Worm (Caenorhabditis elegans) whole organism, early embryonic: ENCODE measurements around the gene F49F1.18.

Experiments used
- B0310.2 ChIP-seq: sonication (generic microtip); optimal IDR thresholded peaks from 2 replicates; lab custom pipeline; 2016; ENCODE audit warnings: mild to moderate bottlenecking, missing genetic modification characterization, missing compliant biosample characterization
- F13C5.2 ChIP-seq: sonication (generic microtip); optimal IDR thresholded peaks from 2 replicates; lab custom pipeline; 2017; ENCODE audit warnings: mild to moderate bottlenecking, missing genetic modification characterization, inconsistent platforms, missing compliant biosample characterization
- aly-1 ChIP-seq: sonication (generic microtip); optimal IDR thresholded peaks from 2 replicates; lab custom pipeline; 2016; ENCODE audit warnings: missing genetic modification characterization, missing compliant biosample characterization
- ama-1 ChIP-seq: fragments of 150-350 bp; optimal IDR thresholded peaks from 2 replicates; lab custom pipeline; 2014
- ceh-13 ChIP-seq: fragments of 200-800 bp; sonication (Bioruptor generic); optimal IDR thresholded peaks from 2 replicates; lab custom pipeline; 2018; ENCODE audit warnings: mild to moderate bottlenecking, missing genetic modification characterization, missing compliant biosample characterization
- ceh-36 ChIP-seq: sonication (generic microtip); optimal IDR thresholded peaks from 2 replicates; lab custom pipeline; 2016; ENCODE audit warnings: missing genetic modification characterization, inconsistent platforms, missing compliant biosample characterization
- ets-7 ChIP-seq: sonication (generic microtip); optimal IDR thresholded peaks from 2 replicates; lab custom pipeline; 2016; ENCODE audit warnings: missing genotype, missing genetic modification characterization, missing compliant biosample characterization
- flt-1 ChIP-seq: fragments of 200-800 bp; sonication (Bioruptor generic); IDR thresholded peaks from 2 replicates; pipeline ENCODE4 v1.3.6; 2022; ENCODE audit warnings: missing genetic modification characterization, missing compliant biosample characterization
- hmbx-1 ChIP-seq: sonication (generic microtip); optimal IDR thresholded peaks from 2 replicates; lab custom pipeline; 2016; ENCODE audit warnings: mild to moderate bottlenecking, missing genetic modification characterization, missing compliant biosample characterization
- hmg-4 ChIP-seq: fragments of 200-800 bp; sonication (Bioruptor generic); optimal IDR thresholded peaks from 2 replicates; lab custom pipeline; 2018; ENCODE audit warnings: mild to moderate bottlenecking, missing genetic modification characterization, missing compliant biosample characterization
- hnd-1 ChIP-seq: sonication (generic microtip); optimal IDR thresholded peaks from 2 replicates; lab custom pipeline; 2016; ENCODE audit warnings: missing genetic modification characterization, missing compliant biosample characterization
- pes-1 ChIP-seq: fragments of 200-800 bp; sonication (Bioruptor generic); IDR thresholded peaks from 2 replicates; pipeline ENCODE4 v1.3.6; 2022; ENCODE audit warnings: missing genetic modification reagents, missing genetic modification characterization, missing compliant biosample characterization
- scrt-1 ChIP-seq: fragments of 200-800 bp; sonication (Bioruptor generic); IDR thresholded peaks from 2 replicates; pipeline ENCODE4 v1.3.6; 2022; ENCODE audit warnings: missing genetic modification characterization, missing compliant biosample characterization
- sea-1 ChIP-seq: fragments of 200-800 bp; sonication (Bioruptor generic); conservative IDR thresholded peaks from 2 replicates; pipeline ENCODE4 v1.3.6; 2022; ENCODE audit warnings: missing genetic modification characterization, missing compliant biosample characterization
- tbx-11 ChIP-seq: fragments of 200-800 bp; sonication (Bioruptor generic); IDR thresholded peaks from 2 replicates; pipeline ENCODE4 v1.3.6; 2022; ENCODE audit warnings: missing genetic modification characterization, missing compliant biosample characterization
- tbx-37 ChIP-seq: fragments of 200-800 bp; sonication (Bioruptor generic); conservative IDR thresholded peaks from 2 replicates; pipeline ENCODE4 v1.3.6; 2022; ENCODE audit warnings: missing genetic modification reagents, missing genetic modification characterization, missing compliant biosample characterization
- tra-4 ChIP-seq: sonication (generic microtip); optimal IDR thresholded peaks from 2 replicates; lab custom pipeline; 2017; ENCODE audit warnings: missing genetic modification characterization, missing compliant biosample characterization

F49F1.18 gene

DNA sequence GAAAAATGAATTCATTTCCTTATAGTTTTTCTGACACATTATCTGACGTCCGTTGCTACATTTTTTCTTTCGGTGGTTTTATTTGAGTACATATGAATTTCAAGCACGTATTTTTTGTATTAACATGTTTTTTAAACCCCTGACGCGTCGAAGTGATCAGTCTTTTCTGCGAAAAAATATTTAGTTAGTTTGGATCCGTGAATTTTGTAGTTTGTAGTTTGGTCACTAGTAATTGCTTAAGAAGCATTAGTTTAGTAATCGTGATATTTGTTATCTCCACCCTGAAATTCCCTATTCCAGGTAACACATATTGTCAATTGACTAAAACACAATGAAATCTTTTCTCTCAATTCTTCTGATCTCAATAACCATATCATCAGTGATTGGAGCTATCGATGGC is 31.4 kb downstream of the F49F1.18 start, which contains the start of gene C35B1.7:
C35B1.7 (plus strand) TSS at position 301 of the 400 bp plus-strand sequence.
- TF ChIP-seq scrt-1 (GFP tag; lab: Robert Waterston, UW) (no peak), hmbx-1 (no peak), ceh-36 (tag; lab: Kevin White, UChicago) (no peak), aly-1 (tag; lab: Kevin White, UChicago) (no peak), tra-4 (tag; lab: Kevin White, UChicago) (no peak), B0310.2 (tag; lab: Kevin White, UChicago) (no peak), F13C5.2 (no peak), hmg-4 (GFP tag; lab: Kevin White, UChicago) (no peak), ceh-13 (GFP tag; lab: Kevin White, UChicago) (no peak), tbx-11 (GFP tag; lab: Robert Waterston, UW) (no peak), flt-1 (GFP tag; lab: Robert Waterston, UW) (no peak), sea-1 (GFP tag; lab: Robert Waterston, UW) (no peak), ama-1 (lab: Kevin White, UChicago) (no peak), pes-1 (GFP tag; lab: Robert Waterston, UW) (no peak), tbx-37 (no peak)

DNA sequence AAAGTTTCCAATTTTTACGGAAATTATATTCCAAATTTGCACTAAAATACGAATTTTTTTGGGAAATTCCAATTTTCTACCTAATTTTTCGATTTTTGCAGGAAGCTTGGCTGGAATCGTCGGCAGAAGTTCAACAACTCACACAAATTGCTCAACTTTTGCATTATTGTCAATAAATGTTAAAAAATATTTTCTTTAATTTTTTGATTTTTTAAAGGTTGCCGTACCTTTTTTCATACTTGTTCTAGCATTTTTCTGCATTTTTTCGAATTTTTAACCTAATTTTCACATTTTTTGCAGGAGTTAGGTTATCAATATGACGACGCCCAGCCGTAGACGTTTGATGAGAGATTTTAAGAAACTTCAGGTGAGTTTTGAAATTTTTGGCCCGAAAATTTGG is 37.4 kb downstream of the F49F1.18 start, which contains the start of gene ubc-1:
ubc-1 (plus strand) TSS at position 301 of the 400 bp plus-strand sequence.
- TF ChIP-seq aly-1 (tag; lab: Kevin White, UChicago) (no peak), ceh-36 (tag; lab: Kevin White, UChicago) (no peak), flt-1 (GFP tag; lab: Robert Waterston, UW) (no peak), scrt-1 (GFP tag; lab: Robert Waterston, UW) (no peak), ama-1 (lab: Kevin White, UChicago) (no peak), pes-1 (GFP tag; lab: Robert Waterston, UW) (no peak), B0310.2 (tag; lab: Kevin White, UChicago) (no peak), tbx-37 (no peak), tbx-11 (GFP tag; lab: Robert Waterston, UW) (no peak), ceh-13 (GFP tag; lab: Kevin White, UChicago) (no peak), hmg-4 (GFP tag; lab: Kevin White, UChicago) (no peak), sea-1 (GFP tag; lab: Robert Waterston, UW) (no peak), tra-4 (tag; lab: Kevin White, UChicago) (no peak), ets-7 (tag; lab: Kevin White, UChicago) (no peak), F13C5.2 (no peak), hnd-1 (no peak), hmbx-1 (no peak)

DNA sequence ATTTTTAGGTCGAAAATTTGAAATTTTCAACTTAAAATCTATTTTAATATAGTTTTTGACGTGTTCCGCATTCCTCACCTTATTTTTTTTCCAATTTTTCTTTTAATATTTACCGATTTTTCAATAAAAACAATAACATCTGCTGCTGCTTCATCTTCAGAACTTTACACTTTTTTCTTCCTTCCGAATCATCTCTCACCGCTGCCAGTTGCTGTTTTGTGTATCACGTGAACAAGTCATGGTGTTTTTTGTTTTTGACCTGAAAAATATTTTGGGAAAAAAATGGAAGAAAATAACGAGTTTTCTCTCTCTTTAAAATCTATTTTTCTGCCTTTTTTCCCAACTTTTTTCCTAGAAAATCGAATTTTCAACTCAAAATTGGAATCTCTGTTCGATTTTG is 40.4 kb downstream of the F49F1.18 start:
- no peak for TF ChIP-seq pes-1 (GFP tag; lab: Robert Waterston, UW)
- no peak for TF ChIP-seq hmbx-1
- no peak for TF ChIP-seq ceh-13 (GFP tag; lab: Kevin White, UChicago)
- TF ChIP-seq aly-1 (tag; lab: Kevin White, UChicago) = no peak
- no peak for TF ChIP-seq tbx-11 (GFP tag; lab: Robert Waterston, UW)
- TF ChIP-seq ama-1 (lab: Kevin White, UChicago) = no peak

DNA sequence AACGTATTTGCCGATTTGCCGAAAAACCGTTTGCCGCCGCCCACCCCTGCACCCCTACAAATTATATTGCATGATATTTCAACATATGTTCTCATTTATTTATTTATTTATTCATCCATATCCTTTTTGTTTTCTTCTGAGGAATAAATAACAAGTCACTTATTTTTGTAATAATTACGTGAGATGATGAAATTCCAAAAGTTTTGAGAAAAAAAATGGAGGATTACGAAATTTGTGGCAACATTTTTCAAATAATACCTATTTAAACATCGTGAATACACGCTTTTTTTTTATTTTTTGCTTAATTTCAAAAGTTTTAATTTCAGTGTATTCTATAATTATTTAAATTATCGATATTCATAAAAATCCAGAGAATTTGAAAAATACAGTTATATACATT is 43.2 kb downstream of the F49F1.18 start:
- no peak for TF ChIP-seq tra-4 (tag; lab: Kevin White, UChicago)
- TF ChIP-seq tbx-11 (GFP tag; lab: Robert Waterston, UW) = no peak
- no peak for TF ChIP-seq ceh-13 (GFP tag; lab: Kevin White, UChicago)
- TF ChIP-seq sea-1 (GFP tag; lab: Robert Waterston, UW) = no peak
- no peak for TF ChIP-seq F13C5.2
- no peak for TF ChIP-seq aly-1 (tag; lab: Kevin White, UChicago)
- TF ChIP-seq ama-1 (lab: Kevin White, UChicago) = no peak
- no peak for TF ChIP-seq B0310.2 (tag; lab: Kevin White, UChicago)
- TF ChIP-seq pes-1 (GFP tag; lab: Robert Waterston, UW) = no peak
- TF ChIP-seq ceh-36 (tag; lab: Kevin White, UChicago) = no peak
- no peak for TF ChIP-seq scrt-1 (GFP tag; lab: Robert Waterston, UW)
- TF ChIP-seq ets-7 (tag; lab: Kevin White, UChicago) = no peak
- TF ChIP-seq tbx-37 = no peak

DNA sequence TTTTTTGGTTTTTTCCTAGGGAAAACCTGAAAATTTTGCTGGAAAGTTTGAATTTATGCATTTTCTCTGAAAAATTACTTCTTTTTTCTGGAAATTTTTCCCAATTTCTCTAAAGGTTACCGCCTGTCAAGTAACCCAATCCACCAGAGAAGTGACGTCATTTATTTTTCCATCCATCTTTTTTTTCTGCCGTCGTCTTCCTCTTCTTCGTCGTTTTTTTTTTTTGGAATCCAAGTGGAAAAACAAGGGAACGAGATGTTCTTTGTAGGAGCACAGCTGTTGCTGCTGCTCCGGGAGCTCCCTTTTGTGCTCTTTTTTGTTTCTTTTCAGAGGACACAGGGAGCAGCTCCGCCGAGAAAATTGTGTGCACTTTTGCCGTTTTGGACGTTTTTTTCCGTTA is 45.8 kb downstream of the F49F1.18 start:
- TF ChIP-seq F13C5.2 (no peak), sea-1 (GFP tag; lab: Robert Waterston, UW) (no peak), ceh-13 (GFP tag; lab: Kevin White, UChicago) (no peak), hmbx-1 (no peak), hnd-1 (no peak), hmg-4 (GFP tag; lab: Kevin White, UChicago) (no peak), aly-1 (tag; lab: Kevin White, UChicago) (no peak), tbx-11 (GFP tag; lab: Robert Waterston, UW) (no peak), ama-1 (lab: Kevin White, UChicago) (no peak), pes-1 (GFP tag; lab: Robert Waterston, UW) (no peak), ets-7 (tag; lab: Kevin White, UChicago) (no peak), tbx-37 (no peak), scrt-1 (GFP tag; lab: Robert Waterston, UW) (no peak), flt-1 (GFP tag; lab: Robert Waterston, UW) (no peak), ceh-36 (tag; lab: Kevin White, UChicago) (no peak)

DNA sequence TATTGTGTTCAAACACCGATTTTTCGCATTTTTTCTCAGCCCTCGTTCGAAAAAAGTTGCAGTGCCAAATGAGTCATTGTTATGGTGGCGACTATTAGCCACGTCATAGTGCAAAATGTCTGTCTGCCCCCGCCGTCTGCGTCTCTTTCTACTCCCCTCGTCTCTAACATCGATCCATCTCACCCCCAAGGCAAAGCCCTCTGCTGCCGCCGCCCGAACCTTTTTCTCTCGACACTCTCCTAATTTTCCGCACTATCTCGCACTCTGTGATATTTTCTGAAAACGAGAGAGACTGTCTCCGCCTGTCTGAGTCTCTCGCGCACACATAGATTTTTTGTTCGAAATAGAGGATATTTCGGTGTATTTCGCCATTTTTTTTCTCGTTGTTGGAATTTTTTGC is 47.1 kb downstream of the F49F1.18 start:
- no peak for TF ChIP-seq ceh-36 (tag; lab: Kevin White, UChicago)
- TF ChIP-seq flt-1 (GFP tag; lab: Robert Waterston, UW) = no peak
- TF ChIP-seq aly-1 (tag; lab: Kevin White, UChicago) = no peak
- TF ChIP-seq hmbx-1 = no peak
- TF ChIP-seq ama-1 (lab: Kevin White, UChicago) = no peak
- TF ChIP-seq tra-4 (tag; lab: Kevin White, UChicago) = no peak
- no peak for TF ChIP-seq hnd-1
- no peak for TF ChIP-seq ceh-13 (GFP tag; lab: Kevin White, UChicago)
- TF ChIP-seq F13C5.2 = no peak
- no peak for TF ChIP-seq tbx-11 (GFP tag; lab: Robert Waterston, UW)
- TF ChIP-seq scrt-1 (GFP tag; lab: Robert Waterston, UW) = no peak
- TF ChIP-seq B0310.2 (tag; lab: Kevin White, UChicago) = no peak
- no peak for TF ChIP-seq sea-1 (GFP tag; lab: Robert Waterston, UW)
